Fruit fly (Drosophila melanogaster) whole organism, embryonic: Measurements from ENCODE around the gene CG13949.

ENCODE experiments used
- CG2889 ChIP-seq: fragments of 200-800 bp; sonication (Bioruptor generic); IDR thresholded peaks from 3 replicates; pipeline ENCODE4 v1.3.6; 2022; ENCODE audit warnings: missing biosample characterization, missing genetic modification characterization
- CG4404 ChIP-seq: fragments of 200-800 bp; sonication (Bioruptor generic); IDR thresholded peaks from 2 replicates; pipeline ENCODE4 v1.3.6; 2022; ENCODE audit warnings: missing biosample characterization, missing genetic modification characterization

DNA sequence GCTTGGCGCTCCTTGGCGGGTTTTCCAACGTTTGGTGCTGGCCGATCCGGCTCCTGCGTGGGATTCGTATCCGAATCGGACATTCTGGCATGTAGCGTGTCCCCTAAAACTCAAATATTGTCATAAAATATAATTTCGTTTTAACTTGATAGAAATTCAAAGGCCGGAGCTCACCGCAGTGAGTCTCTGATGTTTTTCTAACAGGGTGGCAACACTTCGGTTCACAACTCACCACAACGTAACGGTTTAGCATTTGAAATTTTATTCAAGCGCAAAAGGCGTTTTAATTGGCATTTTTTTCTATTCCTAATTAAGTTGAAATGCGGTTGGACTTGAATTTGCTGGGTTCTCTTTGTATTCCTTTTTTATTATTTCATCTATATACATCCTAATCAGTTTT, 29.8 kb downstream of the CG13949 start, which contains the start of gene CG15824:
- no peak for TF ChIP-seq CG4404
- no peak for TF ChIP-seq CG2889
